Worm (Caenorhabditis elegans) whole organism, L2 larva: ENCODE results near the gene sod-3.

Experiments used
- C34F6.9 ChIP-seq: fragments of 150-350 bp; optimal IDR thresholded peaks from 2 replicates; lab custom pipeline; 2014; ENCODE audit warnings: missing biosample characterization, missing genetic modification characterization
- R02D3.7 ChIP-seq: fragments of 150-350 bp; optimal IDR thresholded peaks from 2 replicates; lab custom pipeline; 2014; ENCODE audit warnings: missing biosample characterization, missing genetic modification characterization
- Y55F3AM.14 ChIP-seq: fragments of 200-800 bp; sonication (Bioruptor generic); optimal IDR thresholded peaks from 2 replicates; lab custom pipeline; 2018; ENCODE audit warnings: mild to moderate bottlenecking, missing genetic modification characterization, missing compliant biosample characterization
- aly-2 ChIP-seq: fragments of 150-350 bp; optimal IDR thresholded peaks from 2 replicates; lab custom pipeline; 2014; ENCODE audit warnings: missing biosample characterization, missing genetic modification characterization
- ama-1 ChIP-seq: fragments of 150-350 bp; optimal IDR thresholded peaks from 2 replicates; lab custom pipeline; 2018; ENCODE audit warnings: inconsistent platforms
- blmp-1 ChIP-seq: sonication (generic microtip); optimal IDR thresholded peaks from 2 replicates; lab custom pipeline; 2017; ENCODE audit warnings: missing genetic modification characterization, mild to moderate bottlenecking, missing compliant biosample characterization, antibody characterized with exemption, moderate library complexity; ENCODE audit not compliant: insufficient read depth
- ceh-16 ChIP-seq: fragments of 150-350 bp; optimal IDR thresholded peaks from 2 replicates; lab custom pipeline; 2014; ENCODE audit warnings: missing biosample characterization, missing genetic modification characterization
- ceh-82 ChIP-seq: fragments of 150-350 bp; optimal IDR thresholded peaks from 2 replicates; lab custom pipeline; 2014; ENCODE audit warnings: missing biosample characterization, missing genetic modification characterization
- crh-2 ChIP-seq: sonication (generic microtip); optimal IDR thresholded peaks from 2 replicates; lab custom pipeline; 2017; ENCODE audit warnings: missing biosample characterization, missing genetic modification characterization
- dmd-4 ChIP-seq: sonication (generic microtip); optimal IDR thresholded peaks from 2 replicates; lab custom pipeline; 2017; ENCODE audit warnings: missing biosample characterization, missing genetic modification characterization
- egl-27 ChIP-seq: sonication (generic microtip); optimal IDR thresholded peaks from 3 replicates; lab custom pipeline; 2017; ENCODE audit warnings: missing biosample characterization, missing genetic modification reagents, missing genetic modification characterization
- elt-1 ChIP-seq: fragments of 150-350 bp; optimal IDR thresholded peaks from 2 replicates; lab custom pipeline; 2014; ENCODE audit warnings: missing biosample characterization, missing genetic modification characterization
- elt-3 ChIP-seq: sonication (generic microtip); optimal IDR thresholded peaks from 2 replicates; lab custom pipeline; 2017; ENCODE audit warnings: missing biosample characterization, missing genetic modification characterization
- fos-1 ChIP-seq: fragments of 150-350 bp; optimal IDR thresholded peaks from 2 replicates; lab custom pipeline; 2014; ENCODE audit warnings: missing biosample characterization, missing genetic modification characterization
- gmeb-1 ChIP-seq: fragments of 150-350 bp; optimal IDR thresholded peaks from 2 replicates; lab custom pipeline; 2014; ENCODE audit warnings: missing biosample characterization, missing genetic modification characterization
- lin-11 ChIP-seq: fragments of 150-350 bp; sonication (generic microtip); optimal IDR thresholded peaks from 2 replicates; lab custom pipeline; 2014; ENCODE audit warnings: missing biosample characterization, missing genetic modification characterization, inconsistent platforms, mixed read lengths
- lin-13 ChIP-seq: fragments of 150-350 bp; optimal IDR thresholded peaks from 2 replicates; lab custom pipeline; 2014; ENCODE audit warnings: missing biosample characterization, missing genetic modification reagents, missing genetic modification characterization
- lin-39 ChIP-seq: fragments of 150-350 bp; optimal IDR thresholded peaks from 2 replicates; lab custom pipeline; 2014; ENCODE audit warnings: missing biosample characterization, missing genetic modification reagents, missing genetic modification characterization
- mab-5 ChIP-seq: fragments of 150-350 bp; optimal IDR thresholded peaks from 2 replicates; lab custom pipeline; 2014; ENCODE audit warnings: missing biosample characterization, missing genetic modification characterization
- nhr-11 ChIP-seq: fragments of 150-350 bp; optimal IDR thresholded peaks from 2 replicates; lab custom pipeline; 2014; ENCODE audit warnings: missing biosample characterization, missing genetic modification characterization
- nhr-12 ChIP-seq: fragments of 150-350 bp; optimal IDR thresholded peaks from 2 replicates; lab custom pipeline; 2014; ENCODE audit warnings: missing biosample characterization, missing genetic modification characterization
- nhr-129 ChIP-seq: fragments of 150-350 bp; optimal IDR thresholded peaks from 2 replicates; lab custom pipeline; 2014; ENCODE audit warnings: missing biosample characterization, missing genetic modification characterization
- nhr-21 ChIP-seq: fragments of 150-350 bp; optimal IDR thresholded peaks from 2 replicates; lab custom pipeline; 2014; ENCODE audit warnings: missing biosample characterization, missing genetic modification characterization
- nhr-237 ChIP-seq: fragments of 150-350 bp; optimal IDR thresholded peaks from 2 replicates; lab custom pipeline; 2014; ENCODE audit warnings: missing biosample characterization, missing genetic modification characterization
- nhr-6 ChIP-seq: fragments of 150-350 bp; optimal IDR thresholded peaks from 2 replicates; lab custom pipeline; 2014; ENCODE audit warnings: missing biosample characterization, missing genetic modification characterization
- peb-1 ChIP-seq: fragments of 150-350 bp; optimal IDR thresholded peaks from 2 replicates; lab custom pipeline; 2014; ENCODE audit warnings: missing biosample characterization, missing genetic modification characterization
- sem-4 ChIP-seq: fragments of 150-350 bp; optimal IDR thresholded peaks from 2 replicates; lab custom pipeline; 2014; ENCODE audit warnings: missing biosample characterization, missing genetic modification reagents, missing genetic modification characterization
- skn-1 ChIP-seq: sonication (generic microtip); optimal IDR thresholded peaks from 2 replicates; lab custom pipeline; 2017; ENCODE audit warnings: missing biosample characterization, missing genetic modification characterization
- sma-3 ChIP-seq: sonication (generic microtip); optimal IDR thresholded peaks from 2 replicates; lab custom pipeline; 2016; ENCODE audit warnings: missing genetic modification reagents, missing genetic modification characterization, missing compliant biosample characterization
- sma-9 ChIP-seq, 2 experiments: fragments of 150-350 bp in 1 of 2; sonication (generic microtip) in 1 of 2; optimal IDR thresholded peaks; 2 replicates each; lab custom pipeline; 2014 to 2016; ENCODE audit warnings: missing genetic modification characterization in 2 of 2, mild to moderate bottlenecking in 1 of 2, missing biosample characterization in 1 of 2, missing compliant biosample characterization in 1 of 2, missing genetic modification reagents in 1 of 2, moderate library complexity in 1 of 2
- snpc-4 ChIP-seq: fragments of 150-350 bp; optimal IDR thresholded peaks from 2 replicates; lab custom pipeline; 2014; ENCODE audit warnings: missing biosample characterization, missing genetic modification characterization
- unc-62 ChIP-seq: fragments of 150-350 bp; optimal IDR thresholded peaks from 2 replicates; lab custom pipeline; 2014; ENCODE audit warnings: missing biosample characterization, missing genetic modification reagents, missing genetic modification characterization
- zag-1 ChIP-seq: fragments of 150-350 bp; optimal IDR thresholded peaks from 2 replicates; lab custom pipeline; 2014; ENCODE audit warnings: missing biosample characterization, missing genetic modification characterization
- ztf-11 ChIP-seq: sonication (generic microtip); optimal IDR thresholded peaks from 2 replicates; lab custom pipeline; 2017; ENCODE audit warnings: missing biosample characterization, missing genetic modification characterization

Gene sod-3

DNA sequence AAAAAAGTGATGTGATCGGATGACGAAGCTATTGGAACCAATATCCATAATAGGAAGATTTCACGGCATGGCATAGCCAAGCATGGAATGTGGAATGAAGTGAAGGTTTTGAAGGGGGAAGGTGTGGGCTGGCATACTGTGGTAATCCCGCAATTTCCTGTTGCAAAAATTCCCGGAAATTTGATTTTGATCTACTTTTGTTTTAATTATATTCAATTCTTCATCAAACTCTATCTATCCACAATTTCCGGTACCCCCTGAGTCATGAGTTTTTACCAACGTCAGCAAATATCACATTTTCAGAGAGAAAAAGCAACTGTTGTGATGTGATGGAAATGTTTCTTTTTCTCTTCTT lies 37.1 kb upstream of the sod-3 start, which contains the start of gene gcy-11:
Gene gcy-11, minus strand, starts transcription at position 101 of the 355 bp plus-strand sequence.
- TF ChIP-seq nhr-129 (tag; lab: Kevin White, UChicago) (peak; percentile 3), skn-1 (tag; lab: Kevin White, UChicago) (no peak), aly-2 (tag; lab: Kevin White, UChicago) (no peak), sma-9 (GFP tag; optimal IDR thresholded peaks at IDR 0.05; lab: Kevin White, UChicago) (peak; percentile 20), sma-9 (tag; optimal IDR thresholded peaks at IDR 0.05; lab: Kevin White, UChicago) (no peak), sma-3 (GFP tag; lab: Kevin White, UChicago) (no peak), peb-1 (no peak), nhr-11 (tag; lab: Kevin White, UChicago) (no peak), unc-62 (GFP tag; lab: Kevin White, UChicago) (no peak), R02D3.7 (tag; lab: Kevin White, UChicago) (no peak)
- TF ChIP-seq, all 48 proteins: peak for 2

DNA sequence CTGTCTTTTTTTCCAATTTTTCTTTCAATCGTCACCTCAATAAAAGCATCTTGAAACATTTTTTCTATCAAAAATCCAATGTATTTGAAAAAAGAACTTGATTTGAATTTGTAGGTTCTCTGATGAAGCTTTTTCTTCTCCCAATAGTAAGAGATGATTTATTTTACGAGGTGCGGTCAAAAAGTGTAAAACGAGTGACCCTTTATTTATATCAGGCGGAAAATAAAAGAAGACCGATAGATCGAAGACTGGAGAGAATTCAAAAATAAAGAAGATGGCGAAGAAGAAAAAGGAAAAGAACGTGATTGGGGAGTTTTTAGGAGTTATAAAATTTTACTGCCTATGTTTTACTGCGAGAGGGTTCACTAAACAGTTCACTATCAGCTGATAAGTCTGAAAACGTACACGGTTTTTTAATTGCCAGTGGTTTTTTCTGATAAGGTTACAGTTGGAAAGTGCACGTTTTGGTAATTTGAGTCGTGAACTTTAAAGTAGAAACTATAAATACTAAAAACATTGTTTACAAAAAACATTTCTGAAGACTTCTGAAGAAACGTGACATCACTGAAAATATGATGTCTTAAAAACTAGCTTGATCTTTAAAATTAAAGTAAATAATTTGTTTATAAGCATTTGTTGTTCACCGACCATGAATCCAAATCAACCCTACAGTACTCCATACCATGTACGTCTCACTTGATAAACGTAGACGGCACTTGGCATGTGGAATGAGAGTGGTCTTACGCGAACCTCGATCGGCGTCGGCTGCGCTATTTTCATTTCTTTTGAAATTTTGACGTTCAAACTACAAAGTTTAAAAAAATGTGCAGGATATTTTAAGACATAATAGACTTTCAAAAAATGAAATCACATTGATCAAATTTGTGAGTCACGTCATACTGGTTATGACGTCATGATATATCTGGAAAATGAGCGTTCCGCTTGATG lies 36.4 kb upstream of the sod-3 start:
- peak; percentile 24 for TF ChIP-seq nhr-6 (tag; lab: Kevin White, UChicago)
- TF ChIP-seq nhr-237 (tag; lab: Kevin White, UChicago): no peak
- TF ChIP-seq sem-4: peak; percentile 11
- TF ChIP-seq ama-1 (lab: Kevin White, UChicago): peak; percentile 25
- peak; percentile 30 for TF ChIP-seq C34F6.9 (tag; lab: Kevin White, UChicago)
- no peak for TF ChIP-seq unc-62 (GFP tag; lab: Kevin White, UChicago)

ce11 chrX:17058340-17058739 lies 34.2 kb upstream of the sod-3 start:
- TF ChIP-seq R02D3.7 (tag; lab: Kevin White, UChicago) (no peak), nhr-12 (tag; lab: Kevin White, UChicago) (no peak), Y55F3AM.14 (GFP tag; lab: Kevin White, UChicago) (no peak), lin-13 (GFP tag; lab: Kevin White, UChicago) (no peak), elt-1 (tag; lab: Kevin White, UChicago) (no peak), sma-9 (GFP tag; optimal IDR thresholded peaks at IDR 0.05; lab: Kevin White, UChicago) (peak; percentile 33), sma-9 (tag; optimal IDR thresholded peaks at IDR 0.05; lab: Kevin White, UChicago) (no peak), ceh-82 (tag; lab: Kevin White, UChicago) (no peak), nhr-129 (tag; lab: Kevin White, UChicago) (peak; percentile 59), snpc-4 (tag; lab: Kevin White, UChicago) (no peak), nhr-6 (tag; lab: Kevin White, UChicago) (no peak), nhr-21 (no peak), ama-1 (lab: Kevin White, UChicago) (peak; percentile 79), peb-1 (no peak), blmp-1 (tag; lab: Kevin White, UChicago) (peak; percentile 14)

DNA sequence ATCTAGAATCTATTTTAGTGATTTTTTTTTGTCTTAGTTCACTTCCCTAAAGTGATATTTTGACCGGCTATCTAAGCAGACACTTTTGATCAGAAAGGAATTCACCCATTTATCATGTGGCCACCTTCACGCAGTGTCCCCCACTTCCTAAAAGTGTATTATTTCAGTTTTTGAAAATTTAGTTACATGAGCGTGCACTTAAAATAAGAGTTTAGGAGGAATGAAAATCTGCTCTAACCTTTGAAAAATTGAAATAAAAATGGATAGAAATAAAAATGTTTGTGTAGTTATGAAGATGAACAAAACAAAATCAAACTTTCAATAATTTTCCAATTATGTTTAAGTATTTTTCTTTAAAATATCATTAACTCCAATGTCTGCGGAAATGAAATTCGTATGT lies 32.8 kb upstream of the sod-3 start:
- no peak for TF ChIP-seq nhr-129 (tag; lab: Kevin White, UChicago)

DNA sequence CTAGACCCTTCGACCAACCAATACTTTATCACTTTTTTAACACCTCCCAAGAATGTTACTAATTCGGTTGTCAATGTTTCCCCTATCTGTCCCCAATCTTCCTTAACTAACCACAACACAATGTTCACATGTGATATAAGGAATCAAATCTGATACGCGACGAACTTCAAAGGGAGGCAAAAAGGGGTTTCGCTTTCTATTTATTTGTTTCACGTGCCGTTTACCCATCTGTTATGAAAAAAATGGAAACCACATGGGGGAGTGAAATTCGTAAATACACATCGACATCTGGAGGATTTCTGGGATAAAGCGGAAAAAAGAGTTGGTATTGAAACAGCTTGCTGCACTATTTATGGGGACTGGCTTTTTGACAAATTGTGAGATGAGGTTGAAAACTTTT lies 30.4 kb upstream of the sod-3 start:
- no peak for TF ChIP-seq C34F6.9 (tag; lab: Kevin White, UChicago)
- TF ChIP-seq blmp-1 (tag; lab: Kevin White, UChicago): peak; percentile 71
- peak; percentile 54 for TF ChIP-seq nhr-129 (tag; lab: Kevin White, UChicago)
- TF ChIP-seq lin-13 (GFP tag; lab: Kevin White, UChicago): no peak
- no peak for TF ChIP-seq nhr-12 (tag; lab: Kevin White, UChicago)
- no peak for TF ChIP-seq Y55F3AM.14 (GFP tag; lab: Kevin White, UChicago)
- TF ChIP-seq ceh-16: no peak
- TF ChIP-seq crh-2 (tag; lab: Kevin White, UChicago): peak; percentile 3
- no peak for TF ChIP-seq lin-11 (tag; lab: Kevin White, UChicago)
- TF ChIP-seq ceh-82 (tag; lab: Kevin White, UChicago): no peak
- TF ChIP-seq sma-3 (GFP tag; lab: Kevin White, UChicago): peak; percentile 8
- peak; percentile 22 for TF ChIP-seq nhr-21
- TF ChIP-seq sma-9 (GFP tag; optimal IDR thresholded peaks at IDR 0.05; lab: Kevin White, UChicago): peak; percentile 57
- TF ChIP-seq sma-9 (tag; optimal IDR thresholded peaks at IDR 0.05; lab: Kevin White, UChicago): no peak
- peak; percentile 6 for TF ChIP-seq ama-1 (lab: Kevin White, UChicago)
- TF ChIP-seq aly-2 (tag; lab: Kevin White, UChicago): no peak

ce11 chrX:17063749-17064252 lies 28.8 kb upstream of the sod-3 start:
- peak; percentile 72 for TF ChIP-seq crh-2 (tag; lab: Kevin White, UChicago)
- no peak for TF ChIP-seq mab-5
- no peak for TF ChIP-seq R02D3.7 (tag; lab: Kevin White, UChicago)
- TF ChIP-seq nhr-11 (tag; lab: Kevin White, UChicago): no peak
- TF ChIP-seq lin-13 (GFP tag; lab: Kevin White, UChicago): no peak
- no peak for TF ChIP-seq unc-62 (GFP tag; lab: Kevin White, UChicago)
- TF ChIP-seq ama-1 (lab: Kevin White, UChicago): no peak
- no peak for TF ChIP-seq skn-1 (tag; lab: Kevin White, UChicago)
- peak; percentile 47 for TF ChIP-seq gmeb-1
- TF ChIP-seq lin-11 (tag; lab: Kevin White, UChicago): no peak
- peak; percentile 6 for TF ChIP-seq egl-27 (tag; lab: Kevin White, UChicago)
- no peak for TF ChIP-seq elt-3 (tag; lab: Kevin White, UChicago)
- no peak for TF ChIP-seq lin-39
- no peak for TF ChIP-seq aly-2 (tag; lab: Kevin White, UChicago)
- no peak for TF ChIP-seq Y55F3AM.14 (GFP tag; lab: Kevin White, UChicago)
- TF ChIP-seq fos-1 (tag; lab: Kevin White, UChicago): peak; percentile 82
- no peak for TF ChIP-seq ztf-11 (tag; lab: Kevin White, UChicago)
- TF ChIP-seq sma-3 (GFP tag; lab: Kevin White, UChicago): peak; percentile 82
- TF ChIP-seq nhr-21: peak; percentile 75
- TF ChIP-seq C34F6.9 (tag; lab: Kevin White, UChicago): peak; percentile 19
- TF ChIP-seq elt-1 (tag; lab: Kevin White, UChicago): no peak
- no peak for TF ChIP-seq dmd-4 (tag; lab: Kevin White, UChicago)
- TF ChIP-seq zag-1 (tag; lab: Kevin White, UChicago): no peak
